Fruit fly (Drosophila melanogaster): ENCODE results near the gene Mst27D.

dm6 chr2L:7097386-7097785 is 36.7 kb upstream of the Mst27D start:
- TF ChIP-seq h (optimal IDR thresholded peaks at IDR 0.05) (no peak), CTCF (GFP tag; optimal IDR thresholded peaks at IDR 0.05) (peak; percentile 90), CG8359 (GFP tag; optimal IDR thresholded peaks at IDR 0.05; ENCODE audit: borderline replicate concordance) (no peak), sna (GFP tag; IDR thresholded peaks at IDR 0.05; ENCODE audit: partially characterized antibody) (no peak)

Data from whole organism, embryonic.